Worm (Caenorhabditis elegans) whole organism, L4/young adult: ENCODE data around the gene F52D2.7.

ENCODE experiments used
- W03F9.2 ChIP-seq: fragments of 150-350 bp; optimal IDR thresholded peaks from 2 replicates; lab custom pipeline; 2014; ENCODE audit warnings: missing biosample characterization, missing genetic modification characterization
- dao-5 ChIP-seq: sonication (generic microtip); optimal IDR thresholded peaks from 2 replicates; lab custom pipeline; 2016; ENCODE audit warnings: missing genotype, missing genetic modification characterization, moderate library complexity, missing compliant biosample characterization

DNA sequence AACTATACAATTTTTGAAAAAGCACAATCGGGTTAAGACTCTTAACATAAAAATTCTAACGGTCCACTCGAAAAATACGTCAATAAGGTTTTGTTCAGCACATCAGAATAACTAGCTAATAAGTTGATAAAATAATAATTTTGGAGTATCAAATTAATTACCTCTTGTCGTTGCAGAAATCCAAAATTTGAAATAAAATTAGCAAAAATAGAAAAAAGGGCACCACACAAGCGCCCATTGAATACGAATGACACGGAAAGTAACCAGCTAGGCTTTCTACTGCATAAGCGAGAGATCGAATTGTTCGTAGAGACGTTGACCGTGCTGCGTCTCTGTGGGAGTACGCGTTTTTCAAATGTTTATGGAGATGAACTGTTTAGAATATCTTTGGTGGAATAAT, 3.3 kb upstream of the F52D2.7 start:
- no peak for TF ChIP-seq W03F9.2
- no peak for TF ChIP-seq dao-5 (tag; lab: Kevin White, UChicago)
